Fruit fly (Drosophila melanogaster) S2 (cell line): Measurements from ENCODE around the gene Nrg.

Experiments
- CG8478 ChIP-seq: fragments of >200 bp; optimal IDR thresholded peaks from 2 replicates; lab custom pipeline; 2018
- CTCF ChIP-seq, 2 experiments: fragments of >200 bp; optimal IDR thresholded peaks; 2 replicates each; lab custom pipeline; 2018

- TF ChIP-seq CG8478 (lab: Kevin White, UChicago), result no peak
- no peak for TF ChIP-seq CTCF (optimal IDR thresholded peaks at IDR 0.05; lab: Kevin White, UChicago)
These were observed 24.8 kb downstream of the Nrg start for dm6 chrX:8541985-8542384.
